Worm (Caenorhabditis elegans) whole organism, L1 larva: ENCODE results near the gene Y75B12B.11.

Experiments
- C16A3.4 ChIP-seq: fragments of 150-350 bp; optimal IDR thresholded peaks from 2 replicates; lab custom pipeline; 2014; ENCODE audit warnings: missing biosample characterization, missing genetic modification characterization
- C34B4.2 ChIP-seq: sonication (generic microtip); optimal IDR thresholded peaks from 2 replicates; lab custom pipeline; 2017; ENCODE audit warnings: mild to moderate bottlenecking, missing genetic modification characterization, missing compliant biosample characterization
- alr-1 ChIP-seq: fragments of 200-800 bp; sonication (Bioruptor generic); optimal IDR thresholded peaks from 2 replicates; lab custom pipeline; 2018; ENCODE audit warnings: borderline replicate concordance, mild to moderate bottlenecking, missing genetic modification characterization, missing compliant biosample characterization
- blmp-1 ChIP-seq: fragments of 150-350 bp; optimal IDR thresholded peaks from 2 replicates; lab custom pipeline; 2014; ENCODE audit warnings: missing biosample characterization, missing genetic modification characterization
- ceh-63 ChIP-seq: fragments of 200-800 bp; sonication (Bioruptor generic); optimal IDR thresholded peaks from 2 replicates; lab custom pipeline; 2018; ENCODE audit warnings: mild to moderate bottlenecking, missing genetic modification characterization, missing compliant biosample characterization
- ceh-8 ChIP-seq: fragments of 200-800 bp; sonication (Bioruptor generic); optimal IDR thresholded peaks from 2 replicates; lab custom pipeline; 2018; ENCODE audit warnings: mild to moderate bottlenecking, missing genetic modification characterization, moderate library complexity, missing compliant biosample characterization
- ceh-82 ChIP-seq, 3 experiments: fragments of 150-350 bp in 1 of 3; sonication (generic microtip) in 2 of 3; optimal IDR thresholded peaks; 2 replicates each; lab custom pipeline; 2014 to 2017; ENCODE audit warnings: missing biosample characterization in 3 of 3, missing genetic modification characterization in 3 of 3
- ceh-90 ChIP-seq: sonication (generic microtip); optimal IDR thresholded peaks from 2 replicates; lab custom pipeline; 2016; ENCODE audit warnings: missing genetic modification characterization, missing compliant biosample characterization
- ces-1 ChIP-seq: fragments of 150-350 bp; optimal IDR thresholded peaks from 2 replicates; lab custom pipeline; 2014; ENCODE audit warnings: missing biosample characterization, missing genetic modification reagents, missing genetic modification characterization
- dpl-1 ChIP-seq, 3 experiments: fragments of 150-350 bp in 2 of 3; sonication (generic microtip) in 1 of 3; optimal IDR thresholded peaks; 2 replicates each; lab custom pipeline; 2014 to 2017; ENCODE audit warnings: missing biosample characterization in 3 of 3, missing genetic modification characterization in 3 of 3, missing genetic modification reagents in 3 of 3
- egl-13 ChIP-seq: sonication (generic microtip); optimal IDR thresholded peaks from 2 replicates; lab custom pipeline; 2016; ENCODE audit warnings: missing genotype, missing genetic modification reagents, missing genetic modification characterization, missing compliant biosample characterization
- egl-27 ChIP-seq, 2 experiments: fragments of 150-350 bp in 1 of 2; sonication (generic microtip); optimal IDR thresholded peaks; 3 replicates each; lab custom pipeline; 2017 to 2018; ENCODE audit warnings: missing biosample characterization in 2 of 2, missing genetic modification characterization in 2 of 2, missing genetic modification reagents in 2 of 2
- fkh-10 ChIP-seq: sonication (generic microtip); optimal IDR thresholded peaks from 2 replicates; lab custom pipeline; 2017; ENCODE audit warnings: missing biosample characterization, missing genetic modification reagents, missing genetic modification characterization
- fkh-4 ChIP-seq: sonication (generic microtip); optimal IDR thresholded peaks from 2 replicates; lab custom pipeline; 2016; ENCODE audit warnings: missing compliant biosample characterization, missing genetic modification characterization, borderline replicate concordance
- grh-1 ChIP-seq: fragments of 200-800 bp; sonication (Bioruptor generic); IDR thresholded peaks from 2 replicates; pipeline ENCODE4 v1.3.6; 2022; ENCODE audit warnings: missing genetic modification reagents, missing genetic modification characterization, missing compliant biosample characterization
- hlh-4 ChIP-seq: sonication (generic microtip); optimal IDR thresholded peaks from 2 replicates; lab custom pipeline; 2016; ENCODE audit warnings: mild to moderate bottlenecking, missing genetic modification characterization, missing compliant biosample characterization
- hpl-2 ChIP-seq: fragments of 150-350 bp; optimal IDR thresholded peaks from 2 replicates; lab custom pipeline; 2014; ENCODE audit warnings: missing biosample characterization, missing genetic modification reagents, missing genetic modification characterization
- irx-1 ChIP-seq: sonication (generic microtip); optimal IDR thresholded peaks from 2 replicates; lab custom pipeline; 2016; ENCODE audit warnings: missing genetic modification characterization, missing compliant biosample characterization
- isw-1 ChIP-seq: fragments of 200-800 bp; sonication (Bioruptor generic); IDR thresholded peaks from 2 replicates; pipeline ENCODE4 v1.3.6; 2022; ENCODE audit warnings: missing genetic modification characterization, missing compliant biosample characterization
- jun-1 ChIP-seq: fragments of 150-350 bp; optimal IDR thresholded peaks from 2 replicates; lab custom pipeline; 2014; ENCODE audit warnings: missing biosample characterization, missing genetic modification reagents, missing genetic modification characterization
- lin-35 ChIP-seq, 2 experiments: fragments of 150-350 bp; optimal IDR thresholded peaks; 2 replicates each; lab custom pipeline; 2014; ENCODE audit warnings: missing biosample characterization in 2 of 2, missing genetic modification characterization in 2 of 2, missing genetic modification reagents in 2 of 2
- lin-39 ChIP-seq: fragments of 150-350 bp; optimal IDR thresholded peaks from 2 replicates; lab custom pipeline; 2014; ENCODE audit warnings: missing biosample characterization, missing genetic modification reagents, missing genetic modification characterization
- lsy-2 ChIP-seq, 2 experiments: fragments of 150-350 bp; optimal IDR thresholded peaks; 2 replicates each; lab custom pipeline; 2014; ENCODE audit warnings: missing biosample characterization in 2 of 2, missing genetic modification characterization in 2 of 2
- mab-9 ChIP-seq: fragments of 200-800 bp; sonication (Bioruptor generic); IDR thresholded peaks from 2 replicates; pipeline ENCODE4 v1.3.6; 2022; ENCODE audit warnings: missing genetic modification reagents, missing genetic modification characterization, missing compliant biosample characterization
- mef-2 ChIP-seq: fragments of 150-350 bp; optimal IDR thresholded peaks from 2 replicates; lab custom pipeline; 2014; ENCODE audit warnings: missing biosample characterization, missing genetic modification characterization
- mep-1 ChIP-seq: fragments of 150-350 bp; optimal IDR thresholded peaks from 2 replicates; lab custom pipeline; 2014; ENCODE audit warnings: missing biosample characterization, missing genetic modification characterization
- nhr-11 ChIP-seq: fragments of 150-350 bp; optimal IDR thresholded peaks from 2 replicates; lab custom pipeline; 2014; ENCODE audit warnings: missing biosample characterization, missing genetic modification characterization
- nhr-12 ChIP-seq: sonication (generic microtip); optimal IDR thresholded peaks from 2 replicates; lab custom pipeline; 2017; ENCODE audit warnings: missing biosample characterization, missing genetic modification characterization
- nhr-19 ChIP-seq: fragments of 200-800 bp; sonication (Bioruptor generic); conservative IDR thresholded peaks from 2 replicates; pipeline ENCODE4 v1.3.6; 2022; ENCODE audit warnings: missing genetic modification characterization, missing compliant biosample characterization
- nhr-237 ChIP-seq: fragments of 150-350 bp; optimal IDR thresholded peaks from 2 replicates; lab custom pipeline; 2014; ENCODE audit warnings: missing biosample characterization, missing genetic modification characterization
- nhr-28 ChIP-seq: fragments of 150-350 bp; optimal IDR thresholded peaks from 2 replicates; lab custom pipeline; 2014; ENCODE audit warnings: missing biosample characterization, missing genetic modification characterization
- nhr-47 ChIP-seq: sonication (generic microtip); optimal IDR thresholded peaks from 2 replicates; lab custom pipeline; 2016; ENCODE audit warnings: mild to moderate bottlenecking, missing genetic modification characterization, moderate library complexity, missing compliant biosample characterization
- nhr-77 ChIP-seq: fragments of 150-350 bp; optimal IDR thresholded peaks from 2 replicates; lab custom pipeline; 2014; ENCODE audit warnings: missing biosample characterization, missing genetic modification characterization
- nhr-84 ChIP-seq: sonication (generic microtip); optimal IDR thresholded peaks from 2 replicates; lab custom pipeline; 2017; ENCODE audit warnings: missing biosample characterization, missing genetic modification characterization
- nhr-85 ChIP-seq: sonication (generic microtip); peaks from one replicate; lab custom pipeline; 2016; ENCODE audit warnings: missing genetic modification characterization, inconsistent platforms, missing compliant biosample characterization
- pag-3 ChIP-seq: sonication (generic microtip); optimal IDR thresholded peaks from 2 replicates; lab custom pipeline; 2017; ENCODE audit warnings: missing genetic modification characterization, mild to moderate bottlenecking, missing compliant biosample characterization, antibody characterized with exemption, borderline replicate concordance; ENCODE audit not compliant: insufficient read depth
- pax-3 ChIP-seq: fragments of 200-800 bp; sonication (Bioruptor generic); optimal IDR thresholded peaks from 2 replicates; lab custom pipeline; 2018; ENCODE audit warnings: mild to moderate bottlenecking, missing genetic modification characterization, moderate library complexity, missing compliant biosample characterization
- rnt-1 ChIP-seq: sonication (generic microtip); optimal IDR thresholded peaks from 2 replicates; lab custom pipeline; 2016; ENCODE audit warnings: mild to moderate bottlenecking, missing genetic modification characterization, moderate library complexity, missing compliant biosample characterization
- skn-1 ChIP-seq: fragments of 150-350 bp; optimal IDR thresholded peaks from 2 replicates; lab custom pipeline; 2014; ENCODE audit warnings: missing biosample characterization, missing genetic modification characterization
- sox-4 ChIP-seq: sonication (generic microtip); optimal IDR thresholded peaks from 2 replicates; lab custom pipeline; 2016; ENCODE audit warnings: missing genetic modification characterization, missing compliant biosample characterization
- sptf-1 ChIP-seq: fragments of 150-350 bp; optimal IDR thresholded peaks from 2 replicates; lab custom pipeline; 2014; ENCODE audit warnings: missing biosample characterization, missing genetic modification characterization
- sup-37 ChIP-seq: fragments of 200-800 bp; sonication (Bioruptor generic); optimal IDR thresholded peaks from 2 replicates; lab custom pipeline; 2018; ENCODE audit warnings: mild to moderate bottlenecking, missing genetic modification characterization, missing compliant biosample characterization
- unc-130 ChIP-seq: fragments of 150-350 bp; optimal IDR thresholded peaks from 2 replicates; lab custom pipeline; 2017; ENCODE audit warnings: missing biosample characterization, missing genetic modification characterization, inconsistent platforms
- unc-62 ChIP-seq: fragments of 150-350 bp; optimal IDR thresholded peaks from 2 replicates; lab custom pipeline; 2014; ENCODE audit warnings: missing biosample characterization, missing genetic modification reagents, missing genetic modification characterization
- unc-86 ChIP-seq: sonication (generic microtip); optimal IDR thresholded peaks from 2 replicates; lab custom pipeline; 2016; ENCODE audit warnings: missing genetic modification characterization, missing compliant biosample characterization
- unc-98 ChIP-seq: fragments of 200-800 bp; sonication (Bioruptor generic); IDR thresholded peaks from 2 replicates; pipeline ENCODE4 v1.3.6; 2022; ENCODE audit warnings: missing genetic modification characterization, missing compliant biosample characterization
- vab-15 ChIP-seq: sonication (generic microtip); optimal IDR thresholded peaks from 2 replicates; lab custom pipeline; 2017; ENCODE audit warnings: missing genotype, mild to moderate bottlenecking, missing genetic modification characterization, missing compliant biosample characterization
- ztf-11 ChIP-seq, 2 experiments: sonication (generic microtip); optimal IDR thresholded peaks; 2 replicates each; lab custom pipeline; 2016 to 2017; ENCODE audit warnings: missing genetic modification characterization in 2 of 2, missing biosample characterization in 1 of 2, missing compliant biosample characterization in 1 of 2
- ztf-4 ChIP-seq: fragments of 150-350 bp; optimal IDR thresholded peaks from 2 replicates; lab custom pipeline; 2014; ENCODE audit warnings: missing biosample characterization, missing genetic modification characterization

The Y75B12B.11 gene

DNA sequence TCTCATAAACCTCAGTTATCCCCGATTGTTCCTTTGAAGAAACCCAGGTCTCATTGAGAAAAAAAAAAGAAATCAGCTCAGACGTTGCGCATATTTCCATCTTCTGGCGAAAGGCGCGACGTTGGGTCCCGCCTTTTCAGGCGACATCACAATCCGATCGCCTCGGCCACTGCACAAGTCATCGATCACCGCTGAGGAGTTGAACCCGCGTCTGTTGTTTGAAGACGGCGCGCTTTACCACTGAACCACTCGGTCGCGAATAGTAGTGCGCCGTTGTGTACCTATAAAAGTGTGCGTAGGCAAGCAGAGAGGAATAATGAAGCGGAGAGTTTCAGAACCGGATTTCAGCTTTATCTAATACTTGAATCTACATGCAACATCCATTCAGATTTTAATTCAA is at the start of gene Y75B12B.11 (continued):
- TF ChIP-seq ceh-90 (tag; lab: Kevin White, UChicago), result no peak
- no peak for TF ChIP-seq unc-98 (GFP tag; lab: Robert Waterston, UW)
- no peak for TF ChIP-seq pag-3 (tag; lab: Kevin White, UChicago)
- TF ChIP-seq ztf-11 (tag; optimal IDR thresholded peaks at IDR 0.05; lab: Kevin White, UChicago), result peak in 1 of 2 experiments; percentile 33
- peak; percentile 57 to 67 for TF ChIP-seq lsy-2 (tag; optimal IDR thresholded peaks at IDR 0.05; lab: Kevin White, UChicago)
- TF ChIP-seq jun-1 (tag; lab: Kevin White, UChicago), result peak; percentile 45
- no peak for TF ChIP-seq unc-130 (tag; lab: Kevin White, UChicago)
- peak; percentile 20 for TF ChIP-seq vab-15 (tag; lab: Kevin White, UChicago)
- TF ChIP-seq mef-2, result peak; percentile 39
- TF ChIP-seq ceh-63 (GFP tag; lab: Kevin White, UChicago), result no peak
- no peak for TF ChIP-seq alr-1 (tag; lab: Kevin White, UChicago)
- peak; percentile 40 for TF ChIP-seq unc-86
- peak; percentile 67 for TF ChIP-seq skn-1 (tag; lab: Kevin White, UChicago)
- TF ChIP-seq nhr-84, result no peak
- peak; percentile 45 for TF ChIP-seq nhr-77
- TF ChIP-seq ceh-8, result no peak
- TF ChIP-seq C16A3.4 (tag; lab: Kevin White, UChicago), result peak; percentile 69
- peak; percentile 11 for TF ChIP-seq hpl-2 (GFP tag; lab: Kevin White, UChicago)
- peak; percentile 86 for TF ChIP-seq pax-3 (tag; lab: Kevin White, UChicago)
- no peak for TF ChIP-seq nhr-12 (tag; lab: Kevin White, UChicago)
- TF ChIP-seq sptf-1 (tag; lab: Kevin White, UChicago), result no peak
- TF ChIP-seq nhr-11, result no peak
- no peak for TF ChIP-seq nhr-237 (tag; lab: Kevin White, UChicago)
- TF ChIP-seq rnt-1 (tag; lab: Kevin White, UChicago), result peak; percentile 85
- TF ChIP-seq grh-1 (GFP tag; lab: Robert Waterston, UW), result peak; percentile 43; the same call in 1 of the 2 replicates
- no peak for TF ChIP-seq sox-4 (tag; lab: Kevin White, UChicago)
- TF ChIP-seq hlh-4 (tag; lab: Kevin White, UChicago), result no peak
- peak; percentile 60 to 72 (median 70) for TF ChIP-seq dpl-1 (GFP tag; optimal IDR thresholded peaks at IDR 0.05; lab: Kevin White, UChicago)
- TF ChIP-seq ceh-82 (tag; optimal IDR thresholded peaks at IDR 0.05; lab: Kevin White, UChicago), result peak; percentile 33 to 64 (median 37)
- peak; percentile 29 for TF ChIP-seq C34B4.2 (tag; lab: Kevin White, UChicago)
- peak; percentile 9 for TF ChIP-seq fkh-4 (tag; lab: Kevin White, UChicago)
- TF ChIP-seq, all 84 proteins: peak for 47

DNA sequence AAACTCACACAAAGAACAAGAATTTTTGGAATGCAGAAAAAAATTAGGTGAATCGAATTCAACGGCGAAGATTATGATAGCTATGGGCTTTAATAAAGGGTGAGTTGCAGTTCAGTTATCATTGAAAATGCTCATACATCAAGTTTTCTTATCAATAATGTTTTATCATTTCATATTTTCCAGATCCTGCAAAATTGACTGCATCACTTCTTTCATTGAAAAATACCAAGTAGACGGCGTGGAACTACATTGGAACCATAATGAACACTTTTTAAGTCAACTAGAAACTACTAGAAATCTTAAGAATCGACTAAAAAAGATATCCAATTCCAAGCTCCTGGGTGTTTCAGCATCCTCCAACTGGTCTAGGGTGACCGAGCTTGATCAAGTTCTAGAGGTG is 47.8 kb upstream of the Y75B12B.11 start, which contains the start of gene K08F9.1:
Gene K08F9.1, minus strand, starts transcription at position 101 of the 400 bp plus-strand sequence.
- TF ChIP-seq ces-1 (GFP tag; lab: Kevin White, UChicago) (no peak), mep-1 (tag; lab: Kevin White, UChicago) (no peak), jun-1 (tag; lab: Kevin White, UChicago) (no peak), lin-35 (GFP tag; optimal IDR thresholded peaks at IDR 0.05; lab: Kevin White, UChicago) (no peak), ceh-90 (tag; lab: Kevin White, UChicago) (no peak), nhr-28 (tag; lab: Kevin White, UChicago) (no peak), mab-9 (GFP tag; lab: Robert Waterston, UW) (no peak), grh-1 (GFP tag; lab: Robert Waterston, UW) (no peak), ceh-8 (no peak), nhr-19 (no peak), sup-37 (GFP tag; lab: Kevin White, UChicago) (no peak), sox-4 (tag; lab: Kevin White, UChicago) (no peak)
- TF ChIP-seq, all 84 proteins: peak for 0

DNA sequence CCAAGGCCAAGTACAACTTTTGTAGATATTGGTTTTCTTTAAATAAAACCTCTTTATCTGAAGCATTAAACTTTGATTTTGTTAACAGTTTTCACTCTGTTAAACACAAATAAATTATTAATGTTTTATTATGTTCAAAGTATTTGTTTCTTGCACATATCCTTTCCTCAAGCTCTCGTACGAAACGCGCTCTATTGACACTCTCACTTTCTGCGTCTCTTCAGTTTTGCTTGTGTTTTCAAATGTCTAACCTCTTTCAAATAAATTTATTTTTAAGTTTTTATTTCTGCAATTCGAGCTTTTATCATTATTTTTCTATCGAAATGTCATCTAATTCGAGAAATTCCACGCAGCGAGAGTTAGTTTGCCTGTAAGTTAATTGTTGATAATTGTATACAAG is 47.3 kb upstream of the Y75B12B.11 start, which contains the start of gene K08F9.4:
Gene K08F9.4, plus strand, starts transcription at position 222 of the 400 bp plus-strand sequence.
- TF ChIP-seq nhr-85 (peak; percentile 89), fkh-10 (GFP tag; lab: Kevin White, UChicago) (no peak), C34B4.2 (tag; lab: Kevin White, UChicago) (no peak), nhr-47 (peak; percentile 68), egl-13 (tag; lab: Kevin White, UChicago) (no peak), unc-62 (GFP tag; lab: Kevin White, UChicago) (no peak), nhr-28 (tag; lab: Kevin White, UChicago) (no peak), isw-1 (no peak), egl-27 (tag; optimal IDR thresholded peaks at IDR 0.05; lab: Kevin White, UChicago) (no peak), mab-9 (GFP tag; lab: Robert Waterston, UW) (no peak), ceh-8 (no peak), irx-1 (tag; lab: Kevin White, UChicago) (peak; percentile 0), lin-39 (tag; lab: Kevin White, UChicago) (no peak), nhr-237 (tag; lab: Kevin White, UChicago) (peak; percentile 55), ztf-4 (tag; lab: Kevin White, UChicago) (no peak), blmp-1 (tag; lab: Kevin White, UChicago) (peak; percentile 100)
